Worm (Caenorhabditis elegans) whole organism, L4 larva: ENCODE measurements around the gene C40A11.6.

Experiments used
- aly-2 ChIP-seq: sonication (generic microtip); optimal IDR thresholded peaks from 2 replicates; lab custom pipeline; 2018; ENCODE audit warnings: missing biosample characterization, missing genetic modification characterization
- pha-4 ChIP-seq, 2 experiments: fragments of 150-350 bp in 1 of 2; fragments of 200-800 bp in 1 of 2; sonication (Bioruptor generic) in 1 of 2; IDR thresholded peaks in 1 of 2; optimal IDR thresholded peaks in 1 of 2; 2 replicates each; pipeline versions ENCODE4 v1.3.6 to Lab custom; 2014 to 2022; ENCODE audit warnings: missing genetic modification characterization in 2 of 2, missing genetic modification reagents in 2 of 2, missing biosample characterization in 1 of 2, missing compliant biosample characterization in 1 of 2

ce11 chrII:2175367-2175766, 29.9 kb upstream of the C40A11.6 start, which contains the start of gene C33C12.7:
- no peak for TF ChIP-seq aly-2
- TF ChIP-seq pha-4 (GFP tag; IDR thresholded peaks at IDR 0.05; lab: Robert Waterston, UW) = no peak
- no peak for TF ChIP-seq pha-4 (tag; optimal IDR thresholded peaks at IDR 0.05; lab: Kevin White, UChicago)
